Worm (Caenorhabditis elegans) whole organism, L1 larva: Measurements from ENCODE around the gene Y53G8B.1.
A peak's percentile ranks its signal among the peaks of the same experiment; 100 is the strongest.

Source experiments
- C04F5.9 ChIP-seq: sonication (generic microtip); optimal IDR thresholded peaks from 2 replicates; lab custom pipeline; 2016; ENCODE audit warnings: missing genetic modification characterization, missing compliant biosample characterization
- aly-2 ChIP-seq: fragments of 150-350 bp; optimal IDR thresholded peaks from 2 replicates; lab custom pipeline; 2014; ENCODE audit warnings: missing biosample characterization, missing genetic modification characterization
- ama-1 ChIP-seq: fragments of 150-350 bp; optimal IDR thresholded peaks from 2 replicates; lab custom pipeline; 2014
- blmp-1 ChIP-seq: fragments of 150-350 bp; optimal IDR thresholded peaks from 2 replicates; lab custom pipeline; 2014; ENCODE audit warnings: missing biosample characterization, missing genetic modification characterization
- ceh-8 ChIP-seq: fragments of 200-800 bp; sonication (Bioruptor generic); optimal IDR thresholded peaks from 2 replicates; lab custom pipeline; 2018; ENCODE audit warnings: mild to moderate bottlenecking, missing genetic modification characterization, moderate library complexity, missing compliant biosample characterization
- ceh-82 ChIP-seq, 3 experiments: fragments of 150-350 bp in 1 of 3; sonication (generic microtip) in 2 of 3; optimal IDR thresholded peaks; 2 replicates each; lab custom pipeline; 2014 to 2017; ENCODE audit warnings: missing biosample characterization in 3 of 3, missing genetic modification characterization in 3 of 3
- ceh-90 ChIP-seq: sonication (generic microtip); optimal IDR thresholded peaks from 2 replicates; lab custom pipeline; 2016; ENCODE audit warnings: missing genetic modification characterization, missing compliant biosample characterization
- ces-1 ChIP-seq: fragments of 150-350 bp; optimal IDR thresholded peaks from 2 replicates; lab custom pipeline; 2014; ENCODE audit warnings: missing biosample characterization, missing genetic modification reagents, missing genetic modification characterization
- dsc-1 ChIP-seq: sonication (generic microtip); optimal IDR thresholded peaks from 2 replicates; lab custom pipeline; 2016; ENCODE audit warnings: mild to moderate bottlenecking, missing genetic modification characterization, missing compliant biosample characterization
- efl-3 ChIP-seq: fragments of 200-800 bp; sonication (Bioruptor generic); optimal IDR thresholded peaks from 2 replicates; lab custom pipeline; 2018; ENCODE audit warnings: mild to moderate bottlenecking, missing genetic modification characterization, missing compliant biosample characterization
- elt-2 ChIP-seq: sonication (generic microtip); optimal IDR thresholded peaks from 2 replicates; lab custom pipeline; 2016; ENCODE audit warnings: missing genetic modification characterization, mild to moderate bottlenecking, inconsistent platforms, missing compliant biosample characterization, missing genetic modification reagents
- ets-5 ChIP-seq: fragments of 200-800 bp; sonication (Bioruptor generic); IDR thresholded peaks from 2 replicates; pipeline ENCODE4 v1.3.6; 2022; ENCODE audit warnings: missing genetic modification characterization, missing compliant biosample characterization
- fos-1 ChIP-seq: fragments of 150-350 bp; optimal IDR thresholded peaks from 2 replicates; lab custom pipeline; 2014; ENCODE audit warnings: missing biosample characterization, missing genetic modification characterization
- hlh-4 ChIP-seq: sonication (generic microtip); optimal IDR thresholded peaks from 2 replicates; lab custom pipeline; 2016; ENCODE audit warnings: mild to moderate bottlenecking, missing genetic modification characterization, missing compliant biosample characterization
- hpl-2 ChIP-seq: fragments of 150-350 bp; optimal IDR thresholded peaks from 2 replicates; lab custom pipeline; 2014; ENCODE audit warnings: missing biosample characterization, missing genetic modification reagents, missing genetic modification characterization
- isw-1 ChIP-seq: fragments of 200-800 bp; sonication (Bioruptor generic); IDR thresholded peaks from 2 replicates; pipeline ENCODE4 v1.3.6; 2022; ENCODE audit warnings: missing genetic modification characterization, missing compliant biosample characterization
- jun-1 ChIP-seq: fragments of 150-350 bp; optimal IDR thresholded peaks from 2 replicates; lab custom pipeline; 2014; ENCODE audit warnings: missing biosample characterization, missing genetic modification reagents, missing genetic modification characterization
- lin-14 ChIP-seq: fragments of 200-800 bp; sonication (Bioruptor generic); optimal IDR thresholded peaks from 2 replicates; lab custom pipeline; 2018; ENCODE audit warnings: mild to moderate bottlenecking, missing genetic modification characterization, moderate library complexity, missing compliant biosample characterization
- lin-15B ChIP-seq: fragments of 150-350 bp; sonication (generic microtip); optimal IDR thresholded peaks from 3 replicates; lab custom pipeline; 2014; ENCODE audit warnings: missing biosample characterization, missing genetic modification characterization
- lin-35 ChIP-seq, 2 experiments: fragments of 150-350 bp; optimal IDR thresholded peaks; 2 replicates each; lab custom pipeline; 2014; ENCODE audit warnings: missing biosample characterization in 2 of 2, missing genetic modification characterization in 2 of 2, missing genetic modification reagents in 2 of 2
- mab-9 ChIP-seq: fragments of 200-800 bp; sonication (Bioruptor generic); IDR thresholded peaks from 2 replicates; pipeline ENCODE4 v1.3.6; 2022; ENCODE audit warnings: missing genetic modification reagents, missing genetic modification characterization, missing compliant biosample characterization
- mdl-1 ChIP-seq, 2 experiments: fragments of 150-350 bp; optimal IDR thresholded peaks; 2 replicates each; lab custom pipeline; 2014 to 2017; ENCODE audit warnings: missing biosample characterization in 2 of 2, missing genetic modification characterization in 2 of 2, inconsistent platforms in 1 of 2
- mep-1 ChIP-seq: fragments of 150-350 bp; optimal IDR thresholded peaks from 2 replicates; lab custom pipeline; 2014; ENCODE audit warnings: missing biosample characterization, missing genetic modification characterization
- nhr-11 ChIP-seq: fragments of 150-350 bp; optimal IDR thresholded peaks from 2 replicates; lab custom pipeline; 2014; ENCODE audit warnings: missing biosample characterization, missing genetic modification characterization
- nhr-19 ChIP-seq: fragments of 200-800 bp; sonication (Bioruptor generic); conservative IDR thresholded peaks from 2 replicates; pipeline ENCODE4 v1.3.6; 2022; ENCODE audit warnings: missing genetic modification characterization, missing compliant biosample characterization
- nhr-20 ChIP-seq: sonication (generic microtip); optimal IDR thresholded peaks from 2 replicates; lab custom pipeline; 2016; ENCODE audit warnings: mild to moderate bottlenecking, missing genetic modification characterization, missing compliant biosample characterization
- nhr-47 ChIP-seq: sonication (generic microtip); optimal IDR thresholded peaks from 2 replicates; lab custom pipeline; 2016; ENCODE audit warnings: mild to moderate bottlenecking, missing genetic modification characterization, moderate library complexity, missing compliant biosample characterization
- nhr-71 ChIP-seq: sonication (generic microtip); optimal IDR thresholded peaks from 2 replicates; lab custom pipeline; 2016; ENCODE audit warnings: mild to moderate bottlenecking, missing genetic modification characterization, moderate library complexity, missing compliant biosample characterization
- nhr-84 ChIP-seq: sonication (generic microtip); optimal IDR thresholded peaks from 2 replicates; lab custom pipeline; 2017; ENCODE audit warnings: missing biosample characterization, missing genetic modification characterization
- nhr-85 ChIP-seq: sonication (generic microtip); peaks from one replicate; lab custom pipeline; 2016; ENCODE audit warnings: missing genetic modification characterization, inconsistent platforms, missing compliant biosample characterization
- pag-3 ChIP-seq: sonication (generic microtip); optimal IDR thresholded peaks from 2 replicates; lab custom pipeline; 2017; ENCODE audit warnings: missing genetic modification characterization, mild to moderate bottlenecking, missing compliant biosample characterization, antibody characterized with exemption, borderline replicate concordance; ENCODE audit not compliant: insufficient read depth
- pax-3 ChIP-seq: fragments of 200-800 bp; sonication (Bioruptor generic); optimal IDR thresholded peaks from 2 replicates; lab custom pipeline; 2018; ENCODE audit warnings: mild to moderate bottlenecking, missing genetic modification characterization, moderate library complexity, missing compliant biosample characterization
- pqm-1 ChIP-seq: sonication (generic microtip); optimal IDR thresholded peaks from 3 replicates; lab custom pipeline; 2017; ENCODE audit warnings: missing biosample characterization, missing genetic modification characterization
- rnt-1 ChIP-seq: sonication (generic microtip); optimal IDR thresholded peaks from 2 replicates; lab custom pipeline; 2016; ENCODE audit warnings: mild to moderate bottlenecking, missing genetic modification characterization, moderate library complexity, missing compliant biosample characterization
- skn-1 ChIP-seq: fragments of 150-350 bp; optimal IDR thresholded peaks from 2 replicates; lab custom pipeline; 2014; ENCODE audit warnings: missing biosample characterization, missing genetic modification characterization
- snpc-4 ChIP-seq: fragments of 150-350 bp; optimal IDR thresholded peaks from 2 replicates; lab custom pipeline; 2014; ENCODE audit warnings: missing biosample characterization, missing genetic modification characterization
- snu-23 ChIP-seq: sonication (generic microtip); optimal IDR thresholded peaks from 2 replicates; lab custom pipeline; 2016; ENCODE audit warnings: missing genetic modification characterization, missing compliant biosample characterization
- sox-4 ChIP-seq: sonication (generic microtip); optimal IDR thresholded peaks from 2 replicates; lab custom pipeline; 2016; ENCODE audit warnings: missing genetic modification characterization, missing compliant biosample characterization
- tbx-2 ChIP-seq: sonication (generic microtip); optimal IDR thresholded peaks from 2 replicates; lab custom pipeline; 2016; ENCODE audit warnings: missing genetic modification characterization, missing compliant biosample characterization
- tlp-1 ChIP-seq: fragments of 150-350 bp; optimal IDR thresholded peaks from 2 replicates; lab custom pipeline; 2014; ENCODE audit warnings: missing biosample characterization, missing genetic modification characterization
- unc-130 ChIP-seq: fragments of 150-350 bp; optimal IDR thresholded peaks from 2 replicates; lab custom pipeline; 2017; ENCODE audit warnings: missing biosample characterization, missing genetic modification characterization, inconsistent platforms
- unc-62 ChIP-seq: fragments of 150-350 bp; optimal IDR thresholded peaks from 2 replicates; lab custom pipeline; 2014; ENCODE audit warnings: missing biosample characterization, missing genetic modification reagents, missing genetic modification characterization
- unc-86 ChIP-seq: sonication (generic microtip); optimal IDR thresholded peaks from 2 replicates; lab custom pipeline; 2016; ENCODE audit warnings: missing genetic modification characterization, missing compliant biosample characterization
- unc-98 ChIP-seq: fragments of 200-800 bp; sonication (Bioruptor generic); IDR thresholded peaks from 2 replicates; pipeline ENCODE4 v1.3.6; 2022; ENCODE audit warnings: missing genetic modification characterization, missing compliant biosample characterization
- xbp-1 ChIP-seq: sonication (generic microtip); optimal IDR thresholded peaks from 2 replicates; lab custom pipeline; 2016; ENCODE audit warnings: missing genetic modification characterization, missing compliant biosample characterization
- zag-1 ChIP-seq: fragments of 150-350 bp; optimal IDR thresholded peaks from 2 replicates; lab custom pipeline; 2014; ENCODE audit warnings: missing biosample characterization, missing genetic modification characterization
- zip-4 ChIP-seq: fragments of 200-800 bp; sonication (Bioruptor generic); optimal IDR thresholded peaks from 2 replicates; lab custom pipeline; 2018; ENCODE audit warnings: mild to moderate bottlenecking, missing genetic modification characterization, moderate library complexity, missing compliant biosample characterization
- ztf-11 ChIP-seq, 2 experiments: sonication (generic microtip); optimal IDR thresholded peaks; 2 replicates each; lab custom pipeline; 2016 to 2017; ENCODE audit warnings: missing genetic modification characterization in 2 of 2, missing biosample characterization in 1 of 2, missing compliant biosample characterization in 1 of 2

Gene Y53G8B.1

DNA sequence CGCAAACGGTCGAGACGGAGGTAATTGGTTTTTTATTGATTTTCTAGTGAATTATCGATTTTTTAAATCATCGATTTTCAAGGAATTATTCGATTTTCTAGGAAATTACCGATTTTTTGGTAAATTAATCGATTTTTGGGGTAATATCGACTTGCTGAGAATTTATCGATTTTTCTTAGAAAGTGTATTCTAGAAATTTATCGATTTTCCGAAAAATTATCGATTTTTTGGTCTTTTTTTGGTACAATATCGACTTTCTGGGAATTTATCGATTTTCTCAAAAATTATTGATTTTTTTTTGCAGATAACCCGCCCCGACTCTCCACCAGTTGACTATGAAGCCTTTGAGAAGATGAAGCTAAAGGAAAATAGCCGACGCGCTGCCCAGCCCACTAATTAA, 41.5 kb downstream of the Y53G8B.1 start:
- TF ChIP-seq ztf-11 (tag; optimal IDR thresholded peaks at IDR 0.05; lab: Kevin White, UChicago) (no peak), skn-1 (no peak), nhr-47 (tag; lab: Kevin White, UChicago) (no peak), snpc-4 (no peak), unc-62 (GFP tag; lab: Kevin White, UChicago) (no peak), ceh-8 (GFP tag; lab: Kevin White, UChicago) (no peak), nhr-20 (tag; lab: Kevin White, UChicago) (no peak), ceh-82 (tag; optimal IDR thresholded peaks at IDR 0.05; lab: Kevin White, UChicago) (no peak), pqm-1 (tag; lab: Kevin White, UChicago) (no peak), isw-1 (GFP tag; lab: Robert Waterston, UW) (no peak), blmp-1 (no peak), lin-35 (GFP tag; optimal IDR thresholded peaks at IDR 0.05; lab: Kevin White, UChicago) (no peak), unc-98 (GFP tag; lab: Robert Waterston, UW) (no peak), ets-5 (GFP tag; lab: Robert Waterston, UW) (no peak), pag-3 (tag; lab: Kevin White, UChicago) (no peak)

DNA sequence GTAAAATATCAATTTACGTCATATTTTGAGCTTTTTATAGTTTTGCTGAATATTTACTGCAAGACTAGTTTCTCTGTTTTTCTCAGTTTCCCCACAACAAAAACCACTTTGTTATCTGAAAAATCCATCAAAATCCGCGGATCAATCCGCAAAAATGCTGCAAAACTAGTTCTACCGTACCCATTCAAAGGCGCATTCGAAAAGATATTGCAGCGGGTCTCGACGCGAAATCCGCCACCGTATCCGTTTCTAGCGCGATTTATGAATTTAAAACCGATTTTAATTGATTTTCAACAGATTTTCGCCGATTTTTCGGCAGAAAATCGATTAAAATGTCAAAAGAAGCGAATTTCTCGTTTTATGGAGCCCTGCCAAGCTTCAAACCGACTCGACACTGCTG, 42.3 kb downstream of the Y53G8B.1 start, which contains the start of gene R148.4:
Gene R148.4, plus strand, starts transcription at position 211 of the 400 bp plus-strand sequence.
- TF ChIP-seq mab-9 (GFP tag; lab: Robert Waterston, UW): no peak
- TF ChIP-seq snu-23 (GFP tag; lab: Kevin White, UChicago): no peak
- no peak for TF ChIP-seq hpl-2 (GFP tag; lab: Kevin White, UChicago)
- no peak for TF ChIP-seq hlh-4 (tag; lab: Kevin White, UChicago)
- no peak for TF ChIP-seq isw-1 (GFP tag; lab: Robert Waterston, UW)
- TF ChIP-seq tbx-2: no peak
- no peak for TF ChIP-seq jun-1 (tag; lab: Kevin White, UChicago)
- no peak for TF ChIP-seq fos-1 (tag; lab: Kevin White, UChicago)
- no peak for TF ChIP-seq elt-2 (tag; lab: Kevin White, UChicago)
- TF ChIP-seq pax-3 (tag; lab: Kevin White, UChicago): no peak
- no peak for TF ChIP-seq lin-15B (tag; lab: Kevin White, UChicago)
- no peak for TF ChIP-seq rnt-1
- no peak for TF ChIP-seq lin-35 (GFP tag; optimal IDR thresholded peaks at IDR 0.05; lab: Kevin White, UChicago)
- TF ChIP-seq ama-1 (lab: Kevin White, UChicago): no peak
- no peak for TF ChIP-seq ceh-90 (tag; lab: Kevin White, UChicago)
- TF ChIP-seq ces-1 (GFP tag; lab: Kevin White, UChicago): no peak

DNA sequence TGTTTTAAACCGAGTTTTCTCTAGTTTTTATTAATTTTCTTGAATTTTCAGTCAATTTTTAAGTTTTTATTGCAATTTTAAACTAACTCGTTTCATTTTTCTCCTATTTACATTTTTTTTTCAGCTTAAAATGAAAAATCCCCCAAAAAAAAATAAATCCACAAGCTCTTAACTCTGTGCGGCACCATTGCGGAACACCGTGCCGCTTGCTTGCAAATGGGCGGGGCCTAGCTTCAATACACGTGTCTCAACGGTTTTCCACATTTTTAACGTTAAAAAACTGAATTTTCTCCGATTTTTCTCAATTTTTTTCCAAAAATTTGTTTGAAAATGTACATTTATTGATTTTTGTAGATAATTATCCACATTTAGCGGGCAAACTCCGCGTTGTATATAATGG, 45.9 kb downstream of the Y53G8B.1 start, which contains the start of gene R148.3:
Gene R148.3, plus strand, starts transcription at position 347 of the 400 bp plus-strand sequence.
- peak; percentile 10 for TF ChIP-seq snpc-4
- peak; percentile 80 for TF ChIP-seq nhr-85 (tag; lab: Kevin White, UChicago)
- peak; percentile 68 for TF ChIP-seq mep-1
- peak; percentile 74 for TF ChIP-seq rnt-1
- peak; percentile 42 for TF ChIP-seq blmp-1
- TF ChIP-seq ama-1 (lab: Kevin White, UChicago): no peak
- no peak for TF ChIP-seq sox-4 (tag; lab: Kevin White, UChicago)
- peak; percentile 70 for TF ChIP-seq nhr-71 (tag; lab: Kevin White, UChicago)
- TF ChIP-seq efl-3 (GFP tag; lab: Kevin White, UChicago): no peak
- no peak for TF ChIP-seq fos-1 (tag; lab: Kevin White, UChicago)
- TF ChIP-seq hlh-4 (tag; lab: Kevin White, UChicago): no peak
- peak; percentile 53 for TF ChIP-seq unc-130 (tag; lab: Kevin White, UChicago)
- no peak for TF ChIP-seq zip-4 (GFP tag; lab: Kevin White, UChicago)
- peak; percentile 48 for TF ChIP-seq tbx-2
- TF ChIP-seq ceh-8 (GFP tag; lab: Kevin White, UChicago): no peak
- TF ChIP-seq tlp-1: no peak
- no peak for TF ChIP-seq aly-2 (tag; lab: Kevin White, UChicago)
- no peak for TF ChIP-seq pax-3 (tag; lab: Kevin White, UChicago)
- no peak for TF ChIP-seq pag-3 (tag; lab: Kevin White, UChicago)
- peak; percentile 19 for TF ChIP-seq unc-86 (tag; lab: Kevin White, UChicago)
- TF ChIP-seq xbp-1 (tag; lab: Kevin White, UChicago): peak; percentile 90
- no peak for TF ChIP-seq jun-1 (tag; lab: Kevin White, UChicago)
- no peak for TF ChIP-seq C04F5.9 (tag; lab: Kevin White, UChicago)
- no peak for TF ChIP-seq zag-1 (tag; lab: Kevin White, UChicago)
- peak; percentile 36 for TF ChIP-seq skn-1
- no peak for TF ChIP-seq hpl-2 (GFP tag; lab: Kevin White, UChicago)
- TF ChIP-seq dsc-1: peak; percentile 43
- no peak for TF ChIP-seq nhr-11 (tag; lab: Kevin White, UChicago)
- no peak for TF ChIP-seq lin-14 (GFP tag; lab: Kevin White, UChicago)
- peak; percentile 37 for TF ChIP-seq nhr-19 (GFP tag; lab: Robert Waterston, UW)
- no peak for TF ChIP-seq nhr-84 (tag; lab: Kevin White, UChicago)
- no peak for TF ChIP-seq mab-9 (GFP tag; lab: Robert Waterston, UW)
- peak in 1 of 2 experiments; percentile 61 for TF ChIP-seq mdl-1 (tag; optimal IDR thresholded peaks at IDR 0.05; lab: Kevin White, UChicago)
